Fruit fly (Drosophila melanogaster): Measurements from ENCODE around the gene CG9643.

CG9643 gene

DNA sequence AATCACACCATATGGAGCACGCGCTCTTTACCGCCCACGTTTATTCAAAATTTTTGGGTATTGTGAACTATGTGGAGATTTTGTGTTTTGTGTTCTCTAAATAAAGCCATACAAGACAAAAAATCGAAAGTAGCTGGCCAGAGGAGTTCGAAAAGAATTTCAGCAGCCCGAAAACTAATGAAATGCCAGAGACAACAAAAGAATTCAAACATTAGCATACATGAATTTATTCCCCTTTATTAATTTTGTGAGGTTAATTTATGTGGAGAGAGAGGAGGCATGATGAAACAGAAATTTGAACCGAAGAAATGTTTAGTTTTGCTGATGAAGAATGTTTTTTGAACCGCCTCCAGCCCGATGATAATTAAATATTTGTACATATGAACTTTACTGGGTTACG is 27.1 kb upstream of the CG9643 start:
- TF ChIP-seq sv (GFP tag; optimal IDR thresholded peaks at IDR 0.05) = no peak
- TF ChIP-seq lola (GFP tag; optimal IDR thresholded peaks at IDR 0.05) = no peak
- no peak for TF ChIP-seq Myc (optimal IDR thresholded peaks at IDR 0.05)
- TF ChIP-seq woc (GFP tag; optimal IDR thresholded peaks at IDR 0.05) = no peak
- TF ChIP-seq psq (GFP tag; optimal IDR thresholded peaks at IDR 0.05) = no peak
- no peak for TF ChIP-seq br (GFP tag; optimal IDR thresholded peaks at IDR 0.05)
- no peak for TF ChIP-seq dl (GFP tag; optimal IDR thresholded peaks at IDR 0.05; ENCODE audit: insufficient read depth in 1 of 2, partially characterized antibody in 2 of 2)
- TF ChIP-seq fru (GFP tag; optimal IDR thresholded peaks at IDR 0.05) = no peak
- TF ChIP-seq Hr78 (GFP tag; optimal IDR thresholded peaks at IDR 0.05) = no peak
- TF ChIP-seq Hr83 (GFP tag; optimal IDR thresholded peaks at IDR 0.05; ENCODE audit: poor library complexity, severe bottlenecking) = no peak
- no peak for TF ChIP-seq Hnf4 (GFP tag; optimal IDR thresholded peaks at IDR 0.05)
- TF ChIP-seq tai (GFP tag; optimal IDR thresholded peaks at IDR 0.05) = no peak
- no peak for TF ChIP-seq GATAd (GFP tag; optimal IDR thresholded peaks at IDR 0.05)
- TF ChIP-seq Abd-B (GFP tag; optimal IDR thresholded peaks at IDR 0.05) = no peak
- no peak for TF ChIP-seq rgr (GFP tag; optimal IDR thresholded peaks at IDR 0.05)
- TF ChIP-seq Jra (GFP tag; optimal IDR thresholded peaks at IDR 0.05) = no peak
- TF ChIP-seq sage (GFP tag; optimal IDR thresholded peaks at IDR 0.05) = no peak
- TF ChIP-seq ey (GFP tag; optimal IDR thresholded peaks at IDR 0.05) = no peak
- no peak for TF ChIP-seq usp (GFP tag; optimal IDR thresholded peaks at IDR 0.05)
- no peak for TF ChIP-seq Dfd (GFP tag; optimal IDR thresholded peaks at IDR 0.05)

dm6 chr2L:3005483-3005882 is 26.4 kb upstream of the CG9643 start:
- no peak for TF ChIP-seq CG9705 (GFP tag; optimal IDR thresholded peaks at IDR 0.05)
- TF ChIP-seq rgr (GFP tag; optimal IDR thresholded peaks at IDR 0.05) = no peak
- TF ChIP-seq psq (GFP tag; optimal IDR thresholded peaks at IDR 0.05) = no peak
- no peak for TF ChIP-seq h (GFP tag; optimal IDR thresholded peaks at IDR 0.05)
- no peak for TF ChIP-seq usp (GFP tag; optimal IDR thresholded peaks at IDR 0.05)
- TF ChIP-seq woc (GFP tag; optimal IDR thresholded peaks at IDR 0.05) = no peak
- TF ChIP-seq sv (GFP tag; optimal IDR thresholded peaks at IDR 0.05) = no peak
- TF ChIP-seq Hr83 (GFP tag; optimal IDR thresholded peaks at IDR 0.05; ENCODE audit: poor library complexity, severe bottlenecking) = no peak
- no peak for TF ChIP-seq dl (GFP tag; optimal IDR thresholded peaks at IDR 0.05; ENCODE audit: insufficient read depth in 1 of 2, partially characterized antibody in 2 of 2)
- no peak for TF ChIP-seq HLH106 (tag; optimal IDR thresholded peaks at IDR 0.05)
- no peak for TF ChIP-seq Rel (GFP tag; optimal IDR thresholded peaks at IDR 0.05)
- no peak for TF ChIP-seq Rel (tag; optimal IDR thresholded peaks at IDR 0.05)
- TF ChIP-seq CG32264 (GFP tag; optimal IDR thresholded peaks at IDR 0.05) = no peak
- no peak for TF ChIP-seq Myc (optimal IDR thresholded peaks at IDR 0.05)
- TF ChIP-seq Jra (GFP tag; optimal IDR thresholded peaks at IDR 0.05) = no peak
- TF ChIP-seq dsf (GFP tag; optimal IDR thresholded peaks at IDR 0.05; ENCODE audit: borderline replicate concordance) = no peak
- TF ChIP-seq GATAd (GFP tag; optimal IDR thresholded peaks at IDR 0.05) = no peak
- TF ChIP-seq dmrt93B (GFP tag; optimal IDR thresholded peaks at IDR 0.05) = no peak
- no peak for TF ChIP-seq jim (GFP tag; optimal IDR thresholded peaks at IDR 0.05)

- TF ChIP-seq tai (GFP tag; optimal IDR thresholded peaks at IDR 0.05) (no peak), dsf (GFP tag; optimal IDR thresholded peaks at IDR 0.05; ENCODE audit: borderline replicate concordance) (no peak), sv (GFP tag; optimal IDR thresholded peaks at IDR 0.05) (no peak), Dfd (GFP tag; optimal IDR thresholded peaks at IDR 0.05) (no peak), Sp1 (GFP tag; optimal IDR thresholded peaks at IDR 0.05) (peak; percentile 36), foxo (GFP tag; optimal IDR thresholded peaks at IDR 0.05) (peak in 1 of 2 experiments; percentile 64), Hr83 (GFP tag; optimal IDR thresholded peaks at IDR 0.05; ENCODE audit: poor library complexity, severe bottlenecking) (no peak), brk (GFP tag; optimal IDR thresholded peaks at IDR 0.05) (no peak), Jra (GFP tag; optimal IDR thresholded peaks at IDR 0.05) (no peak), Mio (GFP tag; optimal IDR thresholded peaks at IDR 0.05) (no peak), Abd-B (GFP tag; optimal IDR thresholded peaks at IDR 0.05) (no peak), dl (GFP tag; optimal IDR thresholded peaks at IDR 0.05; ENCODE audit: insufficient read depth in 1 of 2, partially characterized antibody in 2 of 2) (no peak), rgr (GFP tag; optimal IDR thresholded peaks at IDR 0.05) (peak; percentile 31), Dif (GFP tag; optimal IDR thresholded peaks at IDR 0.05; ENCODE audit: partially characterized antibody) (no peak), usp (GFP tag; optimal IDR thresholded peaks at IDR 0.05) (no peak), CrebA (GFP tag; optimal IDR thresholded peaks at IDR 0.05; ENCODE audit: borderline replicate concordance) (no peak), br (GFP tag; optimal IDR thresholded peaks at IDR 0.05) (peak; percentile 63), woc (GFP tag; optimal IDR thresholded peaks at IDR 0.05) (peak; percentile 10), Hnf4 (GFP tag; optimal IDR thresholded peaks at IDR 0.05) (peak; percentile 21), Rel (GFP tag; optimal IDR thresholded peaks at IDR 0.05) (no peak), Rel (tag; optimal IDR thresholded peaks at IDR 0.05) (no peak), CG32264 (GFP tag; optimal IDR thresholded peaks at IDR 0.05) (no peak), psq (GFP tag; optimal IDR thresholded peaks at IDR 0.05) (peak; percentile 31), dmrt93B (GFP tag; optimal IDR thresholded peaks at IDR 0.05) (no peak), jim (GFP tag; optimal IDR thresholded peaks at IDR 0.05) (no peak), GATAd (GFP tag; optimal IDR thresholded peaks at IDR 0.05) (no peak), Myc (optimal IDR thresholded peaks at IDR 0.05) (no peak), h (GFP tag; optimal IDR thresholded peaks at IDR 0.05) (peak; percentile 37), ey (GFP tag; optimal IDR thresholded peaks at IDR 0.05) (peak; percentile 22), lola (GFP tag; optimal IDR thresholded peaks at IDR 0.05) (no peak), OdsH (GFP tag; optimal IDR thresholded peaks at IDR 0.05) (peak; percentile 2), fru (GFP tag; optimal IDR thresholded peaks at IDR 0.05) (peak; percentile 62), pan (optimal IDR thresholded peaks at IDR 0.05) (no peak), sage (GFP tag; optimal IDR thresholded peaks at IDR 0.05) (no peak), CG9705 (GFP tag; optimal IDR thresholded peaks at IDR 0.05) (no peak), N (GFP tag; optimal IDR thresholded peaks at IDR 0.05) (no peak), Hr78 (GFP tag; optimal IDR thresholded peaks at IDR 0.05) (no peak), HLH106 (tag; optimal IDR thresholded peaks at IDR 0.05) (peak; percentile 47), Vsx2 (GFP tag; optimal IDR thresholded peaks at IDR 0.05; ENCODE audit: partially characterized antibody) (no peak)
Observed at dm6 chr2L:3004601-3005000, 25.5 kb upstream of the CG9643 start.
